Worm (Caenorhabditis elegans) whole organism, early embryonic: ENCODE measurements around the gene ZK105.3.

Source experiments
- B0310.2 ChIP-seq: sonication (generic microtip); optimal IDR thresholded peaks from 2 replicates; lab custom pipeline; 2016; ENCODE audit warnings: mild to moderate bottlenecking, missing genetic modification characterization, missing compliant biosample characterization
- F13C5.2 ChIP-seq: sonication (generic microtip); optimal IDR thresholded peaks from 2 replicates; lab custom pipeline; 2017; ENCODE audit warnings: mild to moderate bottlenecking, missing genetic modification characterization, inconsistent platforms, missing compliant biosample characterization
- aly-1 ChIP-seq: sonication (generic microtip); optimal IDR thresholded peaks from 2 replicates; lab custom pipeline; 2016; ENCODE audit warnings: missing genetic modification characterization, missing compliant biosample characterization
- ama-1 ChIP-seq: fragments of 150-350 bp; optimal IDR thresholded peaks from 2 replicates; lab custom pipeline; 2014
- ceh-13 ChIP-seq: fragments of 200-800 bp; sonication (Bioruptor generic); optimal IDR thresholded peaks from 2 replicates; lab custom pipeline; 2018; ENCODE audit warnings: mild to moderate bottlenecking, missing genetic modification characterization, missing compliant biosample characterization
- ceh-36 ChIP-seq: sonication (generic microtip); optimal IDR thresholded peaks from 2 replicates; lab custom pipeline; 2016; ENCODE audit warnings: missing genetic modification characterization, inconsistent platforms, missing compliant biosample characterization
- ets-7 ChIP-seq: sonication (generic microtip); optimal IDR thresholded peaks from 2 replicates; lab custom pipeline; 2016; ENCODE audit warnings: missing genotype, missing genetic modification characterization, missing compliant biosample characterization
- flt-1 ChIP-seq: fragments of 200-800 bp; sonication (Bioruptor generic); IDR thresholded peaks from 2 replicates; pipeline ENCODE4 v1.3.6; 2022; ENCODE audit warnings: missing genetic modification characterization, missing compliant biosample characterization
- hmbx-1 ChIP-seq: sonication (generic microtip); optimal IDR thresholded peaks from 2 replicates; lab custom pipeline; 2016; ENCODE audit warnings: mild to moderate bottlenecking, missing genetic modification characterization, missing compliant biosample characterization
- hmg-4 ChIP-seq: fragments of 200-800 bp; sonication (Bioruptor generic); optimal IDR thresholded peaks from 2 replicates; lab custom pipeline; 2018; ENCODE audit warnings: mild to moderate bottlenecking, missing genetic modification characterization, missing compliant biosample characterization
- hnd-1 ChIP-seq: sonication (generic microtip); optimal IDR thresholded peaks from 2 replicates; lab custom pipeline; 2016; ENCODE audit warnings: missing genetic modification characterization, missing compliant biosample characterization
- pes-1 ChIP-seq: fragments of 200-800 bp; sonication (Bioruptor generic); IDR thresholded peaks from 2 replicates; pipeline ENCODE4 v1.3.6; 2022; ENCODE audit warnings: missing genetic modification reagents, missing genetic modification characterization, missing compliant biosample characterization
- scrt-1 ChIP-seq: fragments of 200-800 bp; sonication (Bioruptor generic); IDR thresholded peaks from 2 replicates; pipeline ENCODE4 v1.3.6; 2022; ENCODE audit warnings: missing genetic modification characterization, missing compliant biosample characterization
- sea-1 ChIP-seq: fragments of 200-800 bp; sonication (Bioruptor generic); conservative IDR thresholded peaks from 2 replicates; pipeline ENCODE4 v1.3.6; 2022; ENCODE audit warnings: missing genetic modification characterization, missing compliant biosample characterization
- tbx-11 ChIP-seq: fragments of 200-800 bp; sonication (Bioruptor generic); IDR thresholded peaks from 2 replicates; pipeline ENCODE4 v1.3.6; 2022; ENCODE audit warnings: missing genetic modification characterization, missing compliant biosample characterization
- tbx-37 ChIP-seq: fragments of 200-800 bp; sonication (Bioruptor generic); conservative IDR thresholded peaks from 2 replicates; pipeline ENCODE4 v1.3.6; 2022; ENCODE audit warnings: missing genetic modification reagents, missing genetic modification characterization, missing compliant biosample characterization
- tra-4 ChIP-seq: sonication (generic microtip); optimal IDR thresholded peaks from 2 replicates; lab custom pipeline; 2017; ENCODE audit warnings: missing genetic modification characterization, missing compliant biosample characterization

ZK105.3 gene

DNA sequence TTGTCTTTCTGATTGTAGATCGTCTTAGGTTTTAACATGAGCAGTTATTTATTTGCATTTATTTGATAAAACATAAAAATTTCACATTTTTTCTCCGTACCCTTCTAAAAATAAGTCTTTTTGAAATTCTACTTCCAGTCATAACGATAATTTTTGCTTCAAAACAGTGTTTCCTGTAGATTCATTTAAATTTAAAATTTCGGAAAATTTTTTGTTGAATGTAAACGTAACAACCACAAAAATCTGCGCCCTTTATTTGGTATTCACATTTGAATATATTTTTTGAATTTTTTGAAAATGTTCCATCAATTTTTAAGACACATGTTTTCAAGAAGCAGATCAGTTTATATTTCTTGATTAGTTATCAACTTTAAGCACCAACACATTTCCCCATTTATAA is 48.4 kb downstream of the ZK105.3 start:
- TF ChIP-seq hmg-4 (GFP tag; lab: Kevin White, UChicago), result no peak
- TF ChIP-seq F13C5.2 (tag; lab: Kevin White, UChicago), result no peak
- TF ChIP-seq flt-1 (GFP tag; lab: Robert Waterston, UW), result no peak
- no peak for TF ChIP-seq ceh-36
- no peak for TF ChIP-seq ets-7 (tag; lab: Kevin White, UChicago)
- no peak for TF ChIP-seq ceh-13 (GFP tag; lab: Kevin White, UChicago)
- TF ChIP-seq sea-1, result no peak
- TF ChIP-seq aly-1 (tag; lab: Kevin White, UChicago), result no peak
- no peak for TF ChIP-seq hmbx-1 (tag; lab: Kevin White, UChicago)
- TF ChIP-seq hnd-1 (tag; lab: Kevin White, UChicago), result no peak
- no peak for TF ChIP-seq pes-1 (GFP tag; lab: Robert Waterston, UW)
- TF ChIP-seq tbx-11 (GFP tag; lab: Robert Waterston, UW), result no peak
- no peak for TF ChIP-seq scrt-1
- TF ChIP-seq tra-4 (tag; lab: Kevin White, UChicago), result no peak
- no peak for TF ChIP-seq tbx-37 (GFP tag; lab: Robert Waterston, UW)

DNA sequence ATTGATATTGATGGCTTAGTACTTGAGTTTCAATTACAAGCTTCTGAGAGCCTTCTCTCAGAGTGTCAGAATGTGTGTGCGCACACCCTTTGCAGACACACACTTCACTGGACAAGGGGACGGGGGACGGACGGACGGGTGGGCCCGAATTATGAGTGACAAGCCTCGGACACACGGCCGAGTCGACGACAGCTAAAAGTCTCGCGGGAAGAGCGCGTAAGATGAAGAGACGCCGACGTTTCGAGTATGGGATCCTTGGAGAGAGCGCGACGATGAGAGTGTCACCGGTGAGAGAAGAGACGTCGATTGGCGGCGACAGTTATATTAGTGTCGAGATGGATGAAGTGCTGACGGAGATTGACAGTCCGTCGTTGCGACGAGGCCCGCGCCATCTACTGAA is 49.0 kb downstream of the ZK105.3 start:
- TF ChIP-seq tbx-37 (GFP tag; lab: Robert Waterston, UW), result no peak
- no peak for TF ChIP-seq flt-1 (GFP tag; lab: Robert Waterston, UW)
- no peak for TF ChIP-seq hmbx-1 (tag; lab: Kevin White, UChicago)
- peak; percentile 64 for TF ChIP-seq hmg-4 (GFP tag; lab: Kevin White, UChicago)
- TF ChIP-seq tra-4 (tag; lab: Kevin White, UChicago), result no peak
- TF ChIP-seq ceh-36, result no peak
- TF ChIP-seq pes-1 (GFP tag; lab: Robert Waterston, UW), result peak; percentile 27; the same call in 1 of the 2 replicates

DNA sequence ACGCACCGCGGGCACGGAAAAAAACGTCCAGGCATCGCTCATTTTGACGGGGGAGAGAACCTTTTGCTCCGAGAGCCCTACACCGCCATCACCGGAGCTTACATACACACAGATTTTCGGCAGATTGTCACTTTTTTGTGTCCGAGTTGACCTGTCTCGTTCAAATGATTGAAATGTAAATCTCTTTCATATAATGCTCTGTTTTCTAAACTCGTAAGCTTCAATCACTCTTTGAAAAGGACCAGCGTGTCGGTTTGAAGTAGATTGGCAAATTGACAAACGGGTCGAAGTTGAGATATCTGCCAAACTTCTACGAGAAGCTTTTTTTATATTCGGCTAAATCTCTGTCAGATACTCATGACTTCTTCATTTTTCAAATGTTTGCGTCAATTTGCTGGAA is 50.2 kb downstream of the ZK105.3 start:
- TF ChIP-seq tra-4 (tag; lab: Kevin White, UChicago), result no peak
- TF ChIP-seq tbx-37 (GFP tag; lab: Robert Waterston, UW), result no peak

DNA sequence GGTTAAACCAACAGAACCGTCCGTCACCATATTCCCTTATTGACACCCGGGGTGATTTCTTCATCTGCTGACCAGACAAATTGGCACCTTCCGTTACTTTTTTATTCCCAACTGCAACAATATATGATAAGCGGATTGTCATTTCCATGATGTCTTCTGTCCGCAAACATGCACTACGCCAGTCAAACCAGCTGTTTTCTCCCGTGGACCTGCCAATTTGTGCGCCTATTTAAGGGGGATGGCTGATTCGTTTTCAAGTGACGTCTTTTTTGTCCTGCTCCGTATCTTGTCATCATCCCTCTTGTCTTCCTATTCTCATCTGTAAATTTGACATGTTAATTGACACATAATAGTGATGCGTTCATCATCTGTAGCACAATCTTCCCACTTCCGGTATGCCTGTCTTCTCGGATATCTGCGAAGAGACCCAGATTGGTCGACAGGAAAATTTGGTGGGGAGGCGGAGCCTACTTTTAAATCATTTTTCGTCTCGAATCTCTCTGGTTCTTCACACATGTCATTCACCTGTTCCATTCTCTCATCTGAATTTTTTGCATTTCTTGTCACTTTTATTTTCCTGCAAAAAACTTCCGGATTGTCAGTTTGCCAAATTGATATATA is 51.2 kb downstream of the ZK105.3 start:
- TF ChIP-seq ets-7 (tag; lab: Kevin White, UChicago) (peak; percentile 88), B0310.2 (tag; lab: Kevin White, UChicago) (no peak)

DNA sequence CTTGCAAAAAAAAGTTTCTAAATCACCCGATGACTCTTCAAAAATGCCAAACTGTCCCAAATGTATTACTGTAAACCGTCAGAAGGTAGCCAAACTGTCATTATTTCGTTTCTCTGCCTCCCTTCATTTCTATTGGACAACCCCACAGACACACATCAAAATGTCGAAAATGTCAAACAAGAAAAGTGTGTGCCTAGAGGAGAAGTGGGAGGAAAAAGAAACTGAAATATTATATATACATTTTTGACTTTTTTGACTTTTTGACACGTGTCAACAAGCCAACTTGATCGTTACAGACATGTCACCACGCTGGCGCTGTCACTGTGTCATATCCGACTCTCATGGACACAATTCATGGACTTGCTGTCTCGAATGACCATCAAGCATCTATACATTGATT is 52.8 kb downstream of the ZK105.3 start:
- TF ChIP-seq ama-1 (no peak), ets-7 (tag; lab: Kevin White, UChicago) (no peak), B0310.2 (tag; lab: Kevin White, UChicago) (no peak), ceh-13 (GFP tag; lab: Kevin White, UChicago) (no peak), tra-4 (tag; lab: Kevin White, UChicago) (no peak), flt-1 (GFP tag; lab: Robert Waterston, UW) (no peak), hmbx-1 (tag; lab: Kevin White, UChicago) (no peak), tbx-11 (GFP tag; lab: Robert Waterston, UW) (no peak), ceh-36 (no peak), hmg-4 (GFP tag; lab: Kevin White, UChicago) (no peak), pes-1 (GFP tag; lab: Robert Waterston, UW) (no peak), hnd-1 (tag; lab: Kevin White, UChicago) (no peak), scrt-1 (no peak)
